Fruit fly (Drosophila melanogaster) whole organism: ENCODE data around the gene D19A.

Source experiments
- CG8478 ChIP-seq: fragments of >200 bp; optimal IDR thresholded peaks from 2 replicates; lab custom pipeline; 2018; ENCODE audit warnings: inconsistent platforms
- Dll ChIP-seq: fragments of >200 bp; optimal IDR thresholded peaks from 2 replicates; lab custom pipeline; 2017
- EcR ChIP-seq, 2 experiments: fragments of >200 bp; optimal IDR thresholded peaks; 2 replicates each; lab custom pipeline; 2017; ENCODE audit warnings: missing biosample characterization in 2 of 2, missing genetic modification characterization in 2 of 2, missing genetic modification reagents in 2 of 2
- pan ChIP-seq: fragments of >200 bp; optimal IDR thresholded peaks from 2 replicates; lab custom pipeline; 2017
- psq ChIP-seq: fragments of >200 bp; optimal IDR thresholded peaks from 2 replicates; lab custom pipeline; 2017
- usp ChIP-seq: fragments of >200 bp; optimal IDR thresholded peaks from 2 replicates; lab custom pipeline; 2017; ENCODE audit warnings: missing biosample characterization, missing genetic modification characterization, mixed read lengths

DNA sequence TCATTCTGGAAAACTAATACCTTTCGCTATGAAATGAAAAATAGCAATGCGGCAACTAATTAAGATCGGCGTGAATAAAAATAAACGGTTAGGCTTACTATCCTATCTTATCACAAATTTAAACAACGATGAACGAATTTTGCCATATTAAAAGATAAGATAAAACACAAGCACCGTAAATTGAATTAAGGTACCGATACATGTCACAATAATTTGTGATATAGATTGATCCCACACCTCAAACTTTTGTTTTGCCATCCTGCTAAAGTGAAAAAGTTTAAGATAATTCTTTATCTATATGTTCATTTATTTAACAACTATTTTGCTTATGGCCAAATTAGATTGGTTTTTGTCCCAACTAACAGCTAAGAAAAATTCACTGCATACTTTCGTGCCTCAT is 45.1 kb upstream of the D19A start, which contains the start of gene CG42714:
- no peak for TF ChIP-seq CG8478
- TF ChIP-seq Dll = no peak
- no peak for TF ChIP-seq usp (GFP tag; lab: Kevin White, UChicago)
- TF ChIP-seq pan = no peak
- no peak for TF ChIP-seq EcR (GFP tag; optimal IDR thresholded peaks at IDR 0.05; lab: Kevin White, UChicago)
- no peak for TF ChIP-seq psq (lab: Kevin White, UChicago)
